Worm (Caenorhabditis elegans) whole organism, L3 larva: ENCODE measurements around the gene CC8.2.

ENCODE experiments used
- R02D3.7 ChIP-seq: fragments of 150-350 bp; optimal IDR thresholded peaks from 2 replicates; lab custom pipeline; 2014; ENCODE audit warnings: missing biosample characterization, missing genetic modification characterization
- ama-1 ChIP-seq: fragments of 150-350 bp; optimal IDR thresholded peaks from 2 replicates; lab custom pipeline; 2018
- elt-2 ChIP-seq: sonication (generic microtip); optimal IDR thresholded peaks from 2 replicates; lab custom pipeline; 2016; ENCODE audit warnings: missing genetic modification reagents, mild to moderate bottlenecking, missing genetic modification characterization, missing compliant biosample characterization
- nhr-237 ChIP-seq: fragments of 150-350 bp; optimal IDR thresholded peaks from 2 replicates; lab custom pipeline; 2014; ENCODE audit warnings: missing biosample characterization, missing genetic modification characterization
- skn-1 ChIP-seq: fragments of 150-350 bp; optimal IDR thresholded peaks from 2 replicates; lab custom pipeline; 2014; ENCODE audit warnings: missing biosample characterization, missing genetic modification characterization
- snpc-4 ChIP-seq: fragments of 150-350 bp; optimal IDR thresholded peaks from 2 replicates; lab custom pipeline; 2014; ENCODE audit warnings: missing biosample characterization, missing genetic modification characterization
- unc-39 ChIP-seq: sonication (generic microtip); optimal IDR thresholded peaks from 4 replicates; lab custom pipeline; 2017; ENCODE audit warnings: missing biosample characterization, missing genetic modification characterization

ce11 chrIV:3638250-3638926 is 10.1 kb downstream of the CC8.2 start:
- TF ChIP-seq unc-39 (no peak), snpc-4 (no peak), skn-1 (no peak), ama-1 (lab: Kevin White, UChicago) (no peak), nhr-237 (tag; lab: Kevin White, UChicago) (no peak), R02D3.7 (tag; lab: Kevin White, UChicago) (no peak), elt-2 (tag; lab: Kevin White, UChicago) (no peak)
